Fruit fly (Drosophila melanogaster) whole organism, embryonic: ENCODE measurements around the gene Scox.
A peak's percentile ranks its signal among the peaks of the same experiment; 100 is the strongest.

Source experiments
- Asciz ChIP-seq: fragments of 200-800 bp; sonication (Bioruptor generic); optimal IDR thresholded peaks from 2 replicates; lab custom pipeline; 2017; ENCODE audit warnings: missing biosample characterization, mild to moderate bottlenecking, missing genetic modification characterization, missing genetic modification reagents
- Atf-2 ChIP-seq: fragments of 200-800 bp; sonication (Bioruptor generic); optimal IDR thresholded peaks from 2 replicates; lab custom pipeline; 2016; ENCODE audit warnings: missing biosample characterization, missing genetic modification characterization
- Bteb2 ChIP-seq: fragments of 200-800 bp; sonication (Bioruptor generic); optimal IDR thresholded peaks from 2 replicates; lab custom pipeline; 2016; ENCODE audit warnings: missing biosample characterization, missing genetic modification characterization
- C15 ChIP-seq: fragments of 200-800 bp; sonication (Bioruptor generic); IDR thresholded peaks from 3 replicates; pipeline ENCODE4 v1.3.6; 2022; ENCODE audit warnings: missing biosample characterization, missing genetic modification characterization
- CG10147 ChIP-seq: fragments of 200-800 bp; sonication (Bioruptor generic); optimal IDR thresholded peaks from 2 replicates; lab custom pipeline; 2019; ENCODE audit warnings: missing biosample characterization, mild to moderate bottlenecking, missing genetic modification characterization, moderate library complexity
- CG10274 ChIP-seq: fragments of 200-800 bp; sonication (Bioruptor generic); optimal IDR thresholded peaks from 3 replicates; lab custom pipeline; 2017; ENCODE audit warnings: missing biosample characterization, mild to moderate bottlenecking, missing genetic modification characterization
- CG10321 ChIP-seq: fragments of 200-800 bp; sonication (Bioruptor generic); IDR thresholded peaks from 2 replicates; pipeline ENCODE4 v1.3.6; 2022; ENCODE audit warnings: missing biosample characterization, missing genetic modification characterization
- CG10366 ChIP-seq: fragments of 200-800 bp; sonication (Bioruptor generic); IDR thresholded peaks from 2 replicates; pipeline ENCODE4 v1.3.6; 2022; ENCODE audit warnings: missing biosample characterization, missing genetic modification characterization
- CG11560 ChIP-seq: fragments of 200-800 bp; sonication (Bioruptor generic); IDR thresholded peaks from 3 replicates; pipeline ENCODE4 v1.3.6; 2022; ENCODE audit warnings: missing biosample characterization, missing genetic modification characterization
- CG12236 ChIP-seq: fragments of 200-800 bp; sonication (Bioruptor generic); optimal IDR thresholded peaks from 2 replicates; lab custom pipeline; 2016; ENCODE audit warnings: missing biosample characterization, missing genetic modification characterization
- CG13287 ChIP-seq: fragments of 200-800 bp; sonication (Bioruptor generic); IDR thresholded peaks from 2 replicates; pipeline ENCODE4 v1.3.6; 2022; ENCODE audit warnings: missing biosample characterization, missing genetic modification characterization; ENCODE audit not compliant: partially characterized antibody
- CG13894 ChIP-seq: fragments of 200-800 bp; sonication (Bioruptor generic); optimal IDR thresholded peaks from 3 replicates; lab custom pipeline; 2018; ENCODE audit warnings: missing biosample characterization, mild to moderate bottlenecking, missing genetic modification characterization, moderate library complexity
- CG15479 ChIP-seq: fragments of 200-800 bp; sonication (Bioruptor generic); optimal IDR thresholded peaks from 3 replicates; lab custom pipeline; 2019; ENCODE audit warnings: missing biosample characterization, mild to moderate bottlenecking, missing genetic modification characterization, moderate library complexity
- CG16863 ChIP-seq: fragments of 200-800 bp; sonication (Bioruptor generic); optimal IDR thresholded peaks from 3 replicates; lab custom pipeline; 2016; ENCODE audit warnings: missing biosample characterization, missing genetic modification characterization
- CG18476 ChIP-seq: fragments of 200-800 bp; sonication (Bioruptor generic); optimal IDR thresholded peaks from 2 replicates; lab custom pipeline; 2016; ENCODE audit warnings: missing biosample characterization, mild to moderate bottlenecking, missing genetic modification characterization
- CG2120 ChIP-seq: fragments of 200-800 bp; sonication (Bioruptor generic); optimal IDR thresholded peaks from 3 replicates; lab custom pipeline; 2016; ENCODE audit warnings: missing biosample characterization, missing genetic modification characterization
- CG2875 ChIP-seq: fragments of 200-800 bp; sonication (Bioruptor generic); optimal IDR thresholded peaks from 2 replicates; lab custom pipeline; 2017; ENCODE audit warnings: missing biosample characterization, mild to moderate bottlenecking, missing genetic modification characterization, missing genetic modification reagents
- CG31224 ChIP-seq: fragments of 200-800 bp; sonication (Bioruptor generic); IDR thresholded peaks from 2 replicates; pipeline ENCODE4 v1.3.6; 2022; ENCODE audit warnings: missing biosample characterization, missing genetic modification characterization
- CG32532 ChIP-seq: fragments of 200-800 bp; sonication (Bioruptor generic); IDR thresholded peaks from 2 replicates; pipeline ENCODE4 v1.3.6; 2022; ENCODE audit warnings: missing biosample characterization, missing genetic modification characterization
- CG3281 ChIP-seq: fragments of 200-800 bp; sonication (Bioruptor generic); optimal IDR thresholded peaks from 3 replicates; lab custom pipeline; 2017; ENCODE audit warnings: missing biosample characterization, mild to moderate bottlenecking, missing genetic modification characterization
- CG42726 ChIP-seq: fragments of 200-800 bp; sonication (Bioruptor generic); IDR thresholded peaks from 2 replicates; pipeline ENCODE4 v1.3.6; 2022; ENCODE audit warnings: missing biosample characterization, missing genetic modification characterization; ENCODE audit not compliant: partially characterized antibody
- CG4617 ChIP-seq: fragments of 200-800 bp; sonication (Bioruptor generic); optimal IDR thresholded peaks from 3 replicates; lab custom pipeline; 2016; ENCODE audit warnings: missing biosample characterization, missing genetic modification characterization, borderline replicate concordance
- CG4730 ChIP-seq: fragments of 200-800 bp; sonication (Bioruptor generic); IDR thresholded peaks from 2 replicates; pipeline ENCODE4 v1.3.6; 2022; ENCODE audit warnings: missing biosample characterization, missing genetic modification characterization
- CG8290 ChIP-seq, 3 experiments: fragments of 200-800 bp; sonication (Bioruptor generic); optimal IDR thresholded peaks; 2 replicates each; lab custom pipeline; 2016 to 2019; ENCODE audit warnings: missing biosample characterization in 3 of 3, missing genetic modification characterization in 3 of 3, mild to moderate bottlenecking in 2 of 3, moderate library complexity in 1 of 3
- CkIIα-i1 ChIP-seq: fragments of 200-800 bp; sonication (Bioruptor generic); IDR thresholded peaks from 2 replicates; pipeline ENCODE4 v1.3.6; 2022; ENCODE audit warnings: missing biosample characterization, missing genetic modification characterization
- D ChIP-seq, 2 experiments: fragments of 200-800 bp in 1 of 2; fragments of >200 bp in 1 of 2; sonication (Bioruptor generic) in 1 of 2; optimal IDR thresholded peaks; 2 replicates in 1 of 2; 3 replicates in 1 of 2; lab custom pipeline; 2017; ENCODE audit warnings: mild to moderate bottlenecking in 1 of 2, missing biosample characterization in 1 of 2, missing genetic modification characterization in 1 of 2, missing genetic modification reagents in 1 of 2
- D19B ChIP-seq: fragments of 200-800 bp; sonication (Bioruptor generic); optimal IDR thresholded peaks from 2 replicates; lab custom pipeline; 2017; ENCODE audit warnings: missing biosample characterization, mild to moderate bottlenecking, missing genetic modification characterization
- Med ChIP-seq: fragments of 200-800 bp; sonication (Bioruptor generic); peaks from one replicate; lab custom pipeline; 2016; ENCODE audit warnings: missing biosample characterization, missing genetic modification characterization, mild to moderate bottlenecking, inconsistent platforms, moderate library complexity
- Myb ChIP-seq: fragments of 200-800 bp; sonication (Bioruptor generic); optimal IDR thresholded peaks from 2 replicates; lab custom pipeline; 2016; ENCODE audit warnings: missing biosample characterization, missing genetic modification characterization
- NfI ChIP-seq: fragments of 200-800 bp; sonication (Bioruptor generic); optimal IDR thresholded peaks from 3 replicates; lab custom pipeline; 2018; ENCODE audit warnings: missing biosample characterization, mild to moderate bottlenecking, missing genetic modification characterization, moderate library complexity
- Side ChIP-seq: fragments of 200-800 bp; sonication (Bioruptor generic); optimal IDR thresholded peaks from 2 replicates; lab custom pipeline; 2016; ENCODE audit warnings: missing biosample characterization, missing genetic modification characterization
- Sin3A ChIP-seq: fragments of >200 bp; optimal IDR thresholded peaks from 2 replicates; lab custom pipeline; 2018
- Usf ChIP-seq: fragments of 200-800 bp; sonication (Bioruptor generic); optimal IDR thresholded peaks from 2 replicates; lab custom pipeline; 2017; ENCODE audit warnings: missing genotype, missing biosample characterization, missing genetic modification characterization
- ab ChIP-seq: fragments of 200-800 bp; sonication (Bioruptor generic); optimal IDR thresholded peaks from 2 replicates; lab custom pipeline; 2016; ENCODE audit warnings: missing biosample characterization, missing genetic modification characterization
- abd-A ChIP-seq: fragments of 200-800 bp; sonication (Bioruptor generic); optimal IDR thresholded peaks from 3 replicates; lab custom pipeline; 2019; ENCODE audit warnings: missing biosample characterization, mild to moderate bottlenecking, missing genetic modification characterization, moderate library complexity
- br ChIP-seq: fragments of >200 bp; optimal IDR thresholded peaks from 2 replicates; lab custom pipeline; 2017
- cato ChIP-seq: fragments of 200-800 bp; sonication (Bioruptor generic); optimal IDR thresholded peaks from 2 replicates; lab custom pipeline; 2016; ENCODE audit warnings: missing biosample characterization, missing genetic modification characterization, borderline replicate concordance
- chm ChIP-seq: fragments of 200-800 bp; sonication (Bioruptor generic); IDR thresholded peaks from 2 replicates; pipeline ENCODE4 v1.3.6; 2022; ENCODE audit warnings: missing biosample characterization, missing genetic modification characterization
- croc ChIP-seq: fragments of 200-800 bp; sonication (Bioruptor generic); conservative IDR thresholded peaks from 3 replicates; pipeline ENCODE4 v1.3.6; 2022; ENCODE audit warnings: missing biosample characterization, missing genetic modification characterization
- crp ChIP-seq, 2 experiments: fragments of 200-800 bp; sonication (Bioruptor generic); optimal IDR thresholded peaks; 2 replicates in 1 of 2; 3 replicates in 1 of 2; lab custom pipeline; 2017; ENCODE audit warnings: missing biosample characterization in 2 of 2, missing genetic modification characterization in 2 of 2, mild to moderate bottlenecking in 1 of 2, moderate library complexity in 1 of 2
- fu2 ChIP-seq: fragments of 200-800 bp; sonication (Bioruptor generic); optimal IDR thresholded peaks from 2 replicates; lab custom pipeline; 2016; ENCODE audit warnings: missing biosample characterization, missing genetic modification characterization
- her ChIP-seq: fragments of 200-800 bp; sonication (Bioruptor generic); optimal IDR thresholded peaks from 2 replicates; lab custom pipeline; 2016; ENCODE audit warnings: missing biosample characterization, missing genetic modification characterization
- inv ChIP-seq: fragments of 200-800 bp; sonication (Bioruptor generic); IDR thresholded peaks from 2 replicates; pipeline ENCODE4 v1.3.6; 2022; ENCODE audit warnings: missing biosample characterization, missing genetic modification characterization; ENCODE audit not compliant: partially characterized antibody
- nmo ChIP-seq: fragments of 200-800 bp; sonication (Bioruptor generic); optimal IDR thresholded peaks from 2 replicates; lab custom pipeline; 2018; ENCODE audit warnings: missing biosample characterization, mild to moderate bottlenecking, missing genetic modification characterization, moderate library complexity
- org-1 ChIP-seq: fragments of 200-800 bp; sonication (Bioruptor generic); optimal IDR thresholded peaks from 2 replicates; lab custom pipeline; 2017; ENCODE audit warnings: missing biosample characterization, missing genetic modification characterization
- repo ChIP-seq: fragments of 200-800 bp; sonication (Bioruptor generic); optimal IDR thresholded peaks from 2 replicates; lab custom pipeline; 2016; ENCODE audit warnings: missing biosample characterization, missing genetic modification characterization
- row ChIP-seq: fragments of 200-800 bp; sonication (Bioruptor generic); IDR thresholded peaks from 3 replicates; pipeline ENCODE4 v1.3.6; 2022; ENCODE audit warnings: missing biosample characterization, missing genetic modification characterization
- sd ChIP-seq: fragments of 200-800 bp; sonication (Bioruptor generic); optimal IDR thresholded peaks from 3 replicates; lab custom pipeline; 2018; ENCODE audit warnings: missing biosample characterization, mild to moderate bottlenecking, missing genetic modification characterization, moderate library complexity
- seq ChIP-seq: fragments of 200-800 bp; sonication (Bioruptor generic); IDR thresholded peaks from 2 replicates; pipeline ENCODE4 v1.3.6; 2022; ENCODE audit warnings: missing biosample characterization, missing genetic modification characterization
- sima ChIP-seq: fragments of 200-800 bp; sonication (Bioruptor generic); optimal IDR thresholded peaks from 2 replicates; lab custom pipeline; 2016; ENCODE audit warnings: missing biosample characterization, missing genetic modification characterization
- ssp ChIP-seq: fragments of 200-800 bp; sonication (Bioruptor generic); IDR thresholded peaks from 2 replicates; pipeline ENCODE4 v1.3.6; 2022; ENCODE audit warnings: missing biosample characterization, missing genetic modification characterization

Gene Scox

dm6 chr2L:4971329-4971798 lies 2.6 kb upstream of the Scox start, which contains the start of gene CG14043 (continued):
- TF ChIP-seq CG13894 (tag; lab: Kevin White, UChicago) (no peak), CG13287 (GFP tag; lab: Robert Waterston, UW) (peak; percentile 48), repo (GFP tag; lab: Kevin White, UChicago) (no peak), Asciz (no peak), ab (no peak), seq (GFP tag; lab: Robert Waterston, UW) (no peak), CkIIα-i1 (GFP tag; lab: Robert Waterston, UW) (no peak), CG8290 (GFP tag; optimal IDR thresholded peaks at IDR 0.05; lab: Kevin White, UChicago) (peak; percentile 1), CG8290 (tag; optimal IDR thresholded peaks at IDR 0.05; lab: Kevin White, UChicago) (no peak), org-1 (no peak), CG18476 (GFP tag; lab: Kevin White, UChicago) (no peak), CG4617 (GFP tag; lab: Kevin White, UChicago) (peak; percentile 92), Myb (GFP tag; lab: Kevin White, UChicago) (peak; percentile 56), crp (GFP tag; optimal IDR thresholded peaks at IDR 0.05; lab: Kevin White, UChicago) (peak in 1 of 2 experiments; percentile 43), nmo (GFP tag; lab: Kevin White, UChicago) (peak; percentile 80), CG12236 (GFP tag; lab: Kevin White, UChicago) (no peak), D (optimal IDR thresholded peaks at IDR 0.05; lab: Kevin White, UChicago) (no peak), D (GFP tag; optimal IDR thresholded peaks at IDR 0.05; lab: Kevin White, UChicago) (no peak), fu2 (GFP tag; lab: Kevin White, UChicago) (no peak), br (no peak), CG10274 (GFP tag; lab: Kevin White, UChicago) (no peak), cato (GFP tag; lab: Kevin White, UChicago) (no peak), CG10321 (no peak), croc (GFP tag; lab: Robert Waterston, UW) (no peak; the same call in 2 of the 3 replicates), her (no peak), CG31224 (GFP tag; lab: Robert Waterston, UW) (no peak), abd-A (tag; lab: Kevin White, UChicago) (no peak), CG42726 (GFP tag; lab: Robert Waterston, UW) (no peak), CG2875 (GFP tag; lab: Kevin White, UChicago) (no peak), NfI (no peak), Atf-2 (GFP tag; lab: Kevin White, UChicago) (no peak), CG2120 (GFP tag; lab: Kevin White, UChicago) (peak; percentile 58), Usf (no peak), Med (peak; percentile 73), CG3281 (GFP tag; lab: Kevin White, UChicago) (peak; percentile 78), Bteb2 (GFP tag; lab: Kevin White, UChicago) (peak; percentile 36), sd (tag; lab: Kevin White, UChicago) (peak; percentile 71), chm (no peak), CG10147 (GFP tag; lab: Kevin White, UChicago) (no peak), ssp (no peak), C15 (GFP tag; lab: Robert Waterston, UW) (no peak), D19B (GFP tag; lab: Kevin White, UChicago) (no peak), CG10366 (GFP tag; lab: Robert Waterston, UW) (no peak), CG15479 (peak; percentile 2), sima (no peak), CG4730 (GFP tag; lab: Robert Waterston, UW) (no peak), inv (GFP tag; lab: Robert Waterston, UW) (no peak), CG11560 (tag; lab: Robert Waterston, UW) (peak; percentile 32; the same call in 1 of the 3 replicates), Sin3A (lab: Kevin White, UChicago) (peak; percentile 85), CG16863 (no peak), Side (no peak), CG32532 (GFP tag; lab: Robert Waterston, UW) (0 out of 2 replicates have a peak, but pooled peaks have one; percentile 21), row (peak; percentile 55)
